Fruit fly (Drosophila melanogaster): Measurements from ENCODE around the gene Or7a.

DNA sequence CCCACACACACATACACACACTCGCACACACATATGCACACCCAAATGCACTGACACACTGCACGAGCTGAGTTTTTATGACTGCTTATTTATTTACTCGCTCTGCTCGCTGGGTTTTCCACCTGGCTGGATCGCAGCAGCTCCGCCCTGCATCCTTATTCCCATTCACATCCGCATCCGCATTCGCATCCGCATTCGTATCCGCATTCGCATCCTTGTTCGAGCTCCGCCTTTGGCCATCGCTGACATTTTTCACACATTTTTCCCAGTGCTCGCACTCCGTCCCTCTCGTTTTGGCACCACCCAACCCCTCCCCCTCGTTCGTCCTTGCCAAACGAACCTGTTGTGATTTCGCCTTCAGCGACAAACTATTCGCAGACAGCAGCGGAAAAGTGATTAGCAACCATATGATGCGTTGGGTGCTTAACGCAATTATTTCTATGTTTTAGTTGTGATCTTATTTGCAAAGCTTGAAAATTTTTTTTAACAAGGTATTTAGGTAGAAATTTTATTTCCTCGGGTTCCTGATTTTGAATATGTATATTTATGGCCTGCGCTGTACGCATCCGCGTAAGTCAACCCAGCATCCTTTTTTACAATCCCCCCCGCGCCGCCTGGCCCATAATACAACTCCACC, 45.7 kb upstream of the Or7a start:
- peak; percentile 29 for TF ChIP-seq h (GFP tag; optimal IDR thresholded peaks at IDR 0.05)
- TF ChIP-seq Myc (optimal IDR thresholded peaks at IDR 0.05) = no peak
